Fruit fly (Drosophila melanogaster) whole organism, embryonic: ENCODE measurements around the gene CG3634.

ENCODE experiments used
- Adf1 ChIP-seq: fragments of 200-800 bp; sonication (Bioruptor generic); IDR thresholded peaks from 2 replicates; pipeline ENCODE4 v1.3.6; 2022; ENCODE audit warnings: missing biosample characterization, missing genetic modification characterization
- Asciz ChIP-seq: fragments of 200-800 bp; sonication (Bioruptor generic); optimal IDR thresholded peaks from 2 replicates; lab custom pipeline; 2017; ENCODE audit warnings: missing biosample characterization, mild to moderate bottlenecking, missing genetic modification characterization, missing genetic modification reagents
- CG1024 ChIP-seq: fragments of 200-800 bp; sonication (Bioruptor generic); IDR thresholded peaks from 2 replicates; pipeline ENCODE4 v1.3.6; 2022; ENCODE audit warnings: missing biosample characterization, missing genetic modification characterization
- CG10462 ChIP-seq: fragments of 200-800 bp; sonication (Bioruptor generic); optimal IDR thresholded peaks from 2 replicates; lab custom pipeline; 2016; ENCODE audit warnings: missing biosample characterization, missing genetic modification characterization
- CG11247 ChIP-seq: fragments of 200-800 bp; sonication (Bioruptor generic); IDR thresholded peaks from 2 replicates; pipeline ENCODE4 v1.3.6; 2022; ENCODE audit warnings: missing biosample characterization, missing genetic modification characterization
- CG12155 ChIP-seq: fragments of 200-800 bp; sonication (Bioruptor generic); optimal IDR thresholded peaks from 3 replicates; lab custom pipeline; 2016; ENCODE audit warnings: missing biosample characterization, missing genetic modification characterization
- CG13424 ChIP-seq: fragments of 200-800 bp; sonication (Bioruptor generic); optimal IDR thresholded peaks from 2 replicates; lab custom pipeline; 2019; ENCODE audit warnings: missing biosample characterization, mild to moderate bottlenecking, missing genetic modification characterization, moderate library complexity
- CG17802 ChIP-seq: fragments of 200-800 bp; sonication (Bioruptor generic); optimal IDR thresholded peaks from 2 replicates; lab custom pipeline; 2018; ENCODE audit warnings: missing biosample characterization, mild to moderate bottlenecking, missing genetic modification characterization, moderate library complexity
- CG18011 ChIP-seq: fragments of 200-800 bp; sonication (Bioruptor generic); optimal IDR thresholded peaks from 2 replicates; lab custom pipeline; 2017; ENCODE audit warnings: missing biosample characterization, missing genetic modification characterization, mild to moderate bottlenecking, moderate library complexity, missing genotype
- CG33213 ChIP-seq: fragments of 200-800 bp; sonication (Bioruptor generic); optimal IDR thresholded peaks from 3 replicates; lab custom pipeline; 2016; ENCODE audit warnings: missing biosample characterization, missing genetic modification characterization
- CG3995 ChIP-seq: fragments of 200-800 bp; sonication (Bioruptor generic); optimal IDR thresholded peaks from 3 replicates; lab custom pipeline; 2016; ENCODE audit warnings: missing biosample characterization, missing genetic modification characterization
- CG42726 ChIP-seq: fragments of 200-800 bp; sonication (Bioruptor generic); IDR thresholded peaks from 2 replicates; pipeline ENCODE4 v1.3.6; 2022; ENCODE audit warnings: missing biosample characterization, missing genetic modification characterization; ENCODE audit not compliant: partially characterized antibody
- CG5245 ChIP-seq: fragments of 200-800 bp; sonication (Bioruptor generic); optimal IDR thresholded peaks from 3 replicates; lab custom pipeline; 2016; ENCODE audit warnings: missing biosample characterization, missing genetic modification characterization
- CG5953 ChIP-seq: fragments of 200-800 bp; sonication (Bioruptor generic); IDR thresholded peaks from 2 replicates; pipeline ENCODE4 v1.3.6; 2022; ENCODE audit warnings: missing biosample characterization, missing genetic modification characterization
- CG6175 ChIP-seq: fragments of 200-800 bp; sonication (Bioruptor generic); IDR thresholded peaks from 3 replicates; pipeline ENCODE4 v1.3.6; 2022; ENCODE audit warnings: missing biosample characterization, missing genetic modification characterization
- CG6683 ChIP-seq: fragments of 200-800 bp; sonication (Bioruptor generic); optimal IDR thresholded peaks from 2 replicates; lab custom pipeline; 2017; ENCODE audit warnings: missing biosample characterization, mild to moderate bottlenecking, missing genetic modification characterization, missing genetic modification reagents
- CG7556 ChIP-seq: fragments of 200-800 bp; sonication (Bioruptor generic); optimal IDR thresholded peaks from 2 replicates; lab custom pipeline; 2017; ENCODE audit warnings: missing biosample characterization, mild to moderate bottlenecking, missing genetic modification characterization
- CG7963 ChIP-seq: fragments of 200-800 bp; sonication (Bioruptor generic); IDR thresholded peaks from 3 replicates; pipeline ENCODE4 v1.3.6; 2022; ENCODE audit warnings: missing biosample characterization, missing genetic modification characterization; ENCODE audit not compliant: partially characterized antibody
- CG9215 ChIP-seq: fragments of 200-800 bp; sonication (Bioruptor generic); IDR thresholded peaks from 2 replicates; pipeline ENCODE4 v1.3.6; 2022; ENCODE audit warnings: missing biosample characterization, missing genetic modification characterization
- Dek ChIP-seq: fragments of 200-800 bp; sonication (Bioruptor generic); optimal IDR thresholded peaks from 3 replicates; lab custom pipeline; 2019; ENCODE audit warnings: missing biosample characterization, mild to moderate bottlenecking, missing genetic modification characterization, moderate library complexity
- H2.0 ChIP-seq: fragments of 200-800 bp; sonication (Bioruptor generic); IDR thresholded peaks from 2 replicates; pipeline ENCODE4 v1.3.6; 2022; ENCODE audit warnings: missing biosample characterization, missing genetic modification characterization
- HLHmδ ChIP-seq: fragments of 200-800 bp; sonication (Bioruptor generic); optimal IDR thresholded peaks from 2 replicates; lab custom pipeline; 2018; ENCODE audit warnings: missing biosample characterization, mild to moderate bottlenecking, missing genetic modification characterization, moderate library complexity
- HmgD ChIP-seq: fragments of 200-800 bp; sonication (Bioruptor generic); optimal IDR thresholded peaks from 3 replicates; lab custom pipeline; 2016; ENCODE audit warnings: missing biosample characterization, missing genetic modification characterization
- Mes4 ChIP-seq: fragments of 200-800 bp; sonication (Bioruptor generic); optimal IDR thresholded peaks from 2 replicates; lab custom pipeline; 2016; ENCODE audit warnings: missing biosample characterization, missing genetic modification characterization
- Nf-YA ChIP-seq: fragments of 200-800 bp; sonication (Bioruptor generic); IDR thresholded peaks from 2 replicates; pipeline ENCODE4 v1.3.6; 2022; ENCODE audit warnings: missing biosample characterization, missing genetic modification characterization
- Side ChIP-seq: fragments of 200-800 bp; sonication (Bioruptor generic); optimal IDR thresholded peaks from 2 replicates; lab custom pipeline; 2016; ENCODE audit warnings: missing biosample characterization, missing genetic modification characterization
- ab ChIP-seq: fragments of 200-800 bp; sonication (Bioruptor generic); optimal IDR thresholded peaks from 2 replicates; lab custom pipeline; 2016; ENCODE audit warnings: missing biosample characterization, missing genetic modification characterization
- bcd ChIP-seq: fragments of 200-800 bp; sonication (Bioruptor generic); optimal IDR thresholded peaks from 2 replicates; lab custom pipeline; 2017; ENCODE audit warnings: missing biosample characterization, mild to moderate bottlenecking, missing genetic modification characterization
- bowl ChIP-seq: fragments of 200-800 bp; sonication (Bioruptor generic); IDR thresholded peaks from 2 replicates; pipeline ENCODE4 v1.3.6; 2022; ENCODE audit warnings: missing biosample characterization, missing genetic modification characterization
- bsh ChIP-seq, 2 experiments: fragments of 200-800 bp; sonication (Bioruptor generic); optimal IDR thresholded peaks; 2 replicates each; lab custom pipeline; 2017 to 2018; ENCODE audit warnings: mild to moderate bottlenecking in 2 of 2, missing biosample characterization in 2 of 2, missing genetic modification characterization in 2 of 2, moderate library complexity in 1 of 2
- btn ChIP-seq: fragments of 200-800 bp; sonication (Bioruptor generic); optimal IDR thresholded peaks from 2 replicates; lab custom pipeline; 2016; ENCODE audit warnings: missing biosample characterization, missing genetic modification characterization
- chm ChIP-seq: fragments of 200-800 bp; sonication (Bioruptor generic); IDR thresholded peaks from 2 replicates; pipeline ENCODE4 v1.3.6; 2022; ENCODE audit warnings: missing biosample characterization, missing genetic modification characterization
- crol ChIP-seq: fragments of 200-800 bp; sonication (Bioruptor generic); IDR thresholded peaks from 2 replicates; pipeline ENCODE4 v1.3.6; 2022; ENCODE audit warnings: missing biosample characterization, missing genetic modification characterization
- danr ChIP-seq: fragments of 200-800 bp; sonication (Bioruptor generic); IDR thresholded peaks from 2 replicates; pipeline ENCODE4 v1.3.6; 2022; ENCODE audit warnings: missing biosample characterization, missing genetic modification characterization
- dati ChIP-seq: fragments of 200-800 bp; sonication (Bioruptor generic); IDR thresholded peaks from 2 replicates; pipeline ENCODE4 v1.3.6; 2022; ENCODE audit warnings: missing biosample characterization, missing genetic modification characterization
- emc ChIP-seq: fragments of 200-800 bp; sonication (Bioruptor generic); optimal IDR thresholded peaks from 2 replicates; lab custom pipeline; 2016; ENCODE audit warnings: missing biosample characterization, missing genetic modification characterization
- ewg ChIP-seq: fragments of 200-800 bp; sonication (Bioruptor generic); optimal IDR thresholded peaks from 3 replicates; lab custom pipeline; 2017; ENCODE audit warnings: mild to moderate bottlenecking, missing biosample characterization, missing genetic modification reagents, missing genetic modification characterization
- gcm2 ChIP-seq: fragments of 200-800 bp; sonication (Bioruptor generic); optimal IDR thresholded peaks from 2 replicates; lab custom pipeline; 2016; ENCODE audit warnings: missing biosample characterization, missing genetic modification characterization
- klu ChIP-seq: fragments of 200-800 bp; sonication (Bioruptor generic); IDR thresholded peaks from 2 replicates; pipeline ENCODE4 v1.3.6; 2022; ENCODE audit warnings: missing biosample characterization, missing genetic modification characterization
- lov ChIP-seq, 2 experiments: fragments of 200-800 bp in 1 of 2; fragments of >200 bp in 1 of 2; sonication (Bioruptor generic) in 1 of 2; IDR thresholded peaks in 1 of 2; optimal IDR thresholded peaks in 1 of 2; 2 replicates in 1 of 2; 3 replicates in 1 of 2; pipeline versions ENCODE4 v1.3.6 to Lab custom; 2017 to 2022; ENCODE audit warnings: missing biosample characterization in 1 of 2, missing genetic modification characterization in 1 of 2
- pho ChIP-seq: fragments of 200-800 bp; sonication (Bioruptor generic); optimal IDR thresholded peaks from 2 replicates; lab custom pipeline; 2016; ENCODE audit warnings: missing biosample characterization, missing genetic modification characterization
- pita ChIP-seq: fragments of 200-800 bp; sonication (Bioruptor generic); optimal IDR thresholded peaks from 2 replicates; lab custom pipeline; 2017; ENCODE audit warnings: missing biosample characterization, mild to moderate bottlenecking, missing genetic modification characterization
- sna ChIP-seq: fragments of 200-800 bp; sonication (Bioruptor generic); IDR thresholded peaks from 2 replicates; pipeline ENCODE4 v1.3.6; 2022; ENCODE audit warnings: missing biosample characterization, missing genetic modification characterization; ENCODE audit not compliant: partially characterized antibody
- so ChIP-seq: fragments of 200-800 bp; sonication (Bioruptor generic); IDR thresholded peaks from 3 replicates; pipeline ENCODE4 v1.3.6; 2022; ENCODE audit warnings: missing biosample characterization, missing genetic modification characterization
- tup ChIP-seq: fragments of 200-800 bp; sonication (Bioruptor generic); optimal IDR thresholded peaks from 2 replicates; lab custom pipeline; 2016; ENCODE audit warnings: missing biosample characterization, mild to moderate bottlenecking, missing genetic modification characterization, moderate library complexity
- tx ChIP-seq: fragments of 200-800 bp; sonication (Bioruptor generic); optimal IDR thresholded peaks from 2 replicates; lab custom pipeline; 2016; ENCODE audit warnings: missing biosample characterization, missing genetic modification characterization
- z ChIP-seq: fragments of 200-800 bp; sonication (Bioruptor generic); IDR thresholded peaks from 3 replicates; pipeline ENCODE4 v1.3.6; 2022; ENCODE audit warnings: missing biosample characterization, missing genetic modification characterization
- zen ChIP-seq: fragments of 200-800 bp; sonication (Bioruptor generic); optimal IDR thresholded peaks from 3 replicates; lab custom pipeline; 2018; ENCODE audit warnings: missing biosample characterization, mild to moderate bottlenecking, missing genetic modification characterization, moderate library complexity
- zen2 ChIP-seq: fragments of 200-800 bp; sonication (Bioruptor generic); IDR thresholded peaks from 3 replicates; pipeline ENCODE4 v1.3.6; 2022; ENCODE audit warnings: missing biosample characterization, missing genetic modification characterization; ENCODE audit not compliant: partially characterized antibody

CG3634 gene

dm6 chr3L:20809088-20809999 lies at the start of gene CG3634, which contains the start of gene HIPP1:
Gene CG3634, minus strand, starts transcription at chr3L:20809272.
Gene HIPP1, plus strand, starts transcription at chr3L:20809669.
- TF ChIP-seq bsh (GFP tag; optimal IDR thresholded peaks at IDR 0.05; lab: Kevin White, UChicago) (no peak), HmgD (GFP tag; lab: Kevin White, UChicago) (no peak), CG7963 (no peak), CG13424 (tag; lab: Kevin White, UChicago) (peak; percentile 1), Asciz (GFP tag; lab: Kevin White, UChicago) (no peak), CG42726 (GFP tag; lab: Robert Waterston, UW) (no peak), zen2 (peak; percentile 52; the same call in 1 of the 3 replicates), klu (GFP tag; lab: Robert Waterston, UW) (no peak), zen (tag; lab: Kevin White, UChicago) (no peak), Dek (tag; lab: Kevin White, UChicago) (no peak), Side (no peak), pita (GFP tag; lab: Kevin White, UChicago) (no peak), CG1024 (GFP tag; lab: Robert Waterston, UW) (no peak), CG18011 (no peak), lov (optimal IDR thresholded peaks at IDR 0.05; lab: Kevin White, UChicago) (no peak), lov (GFP tag; IDR thresholded peaks at IDR 0.05; lab: Robert Waterston, UW) (no peak), ewg (GFP tag; lab: Kevin White, UChicago) (no peak), so (GFP tag; lab: Robert Waterston, UW) (no peak), CG5245 (no peak), pho (no peak), danr (GFP tag; lab: Robert Waterston, UW) (no peak), Nf-YA (GFP tag; lab: Robert Waterston, UW) (no peak), CG7556 (GFP tag; lab: Kevin White, UChicago) (no peak), tup (no peak), ab (GFP tag; lab: Kevin White, UChicago) (no peak), Adf1 (no peak), bcd (no peak), chm (GFP tag; lab: Robert Waterston, UW) (no peak), dati (GFP tag; lab: Robert Waterston, UW) (no peak), CG9215 (GFP tag; lab: Robert Waterston, UW) (no peak), emc (no peak), CG11247 (GFP tag; lab: Robert Waterston, UW) (no peak), CG6683 (GFP tag; lab: Kevin White, UChicago) (no peak), Mes4 (GFP tag; lab: Kevin White, UChicago) (no peak), CG5953 (GFP tag; lab: Robert Waterston, UW) (no peak), tx (GFP tag; lab: Kevin White, UChicago) (no peak), CG6175 (no peak), sna (GFP tag; lab: Robert Waterston, UW) (peak; percentile 44; the same call in 1 of the 2 replicates), CG12155 (GFP tag; lab: Kevin White, UChicago) (peak; percentile 8), z (no peak), CG3995 (GFP tag; lab: Kevin White, UChicago) (peak; percentile 27), H2.0 (GFP tag; lab: Robert Waterston, UW) (no peak), HLHmδ (GFP tag; lab: Kevin White, UChicago) (no peak), CG10462 (GFP tag; lab: Kevin White, UChicago) (no peak), CG17802 (tag; lab: Kevin White, UChicago) (no peak), CG33213 (GFP tag; lab: Kevin White, UChicago) (no peak), btn (GFP tag; lab: Kevin White, UChicago) (no peak), gcm2 (GFP tag; lab: Kevin White, UChicago) (no peak), crol (GFP tag; lab: Robert Waterston, UW) (peak; percentile 98), bowl (GFP tag; lab: Robert Waterston, UW) (no peak)
